Worm (Caenorhabditis elegans): ENCODE results near the gene Y38F1A.8.

ce11 chrII:12997413-12997812 is 3.2 kb downstream of the Y38F1A.8 start, which contains the start of gene Y38F1A.7:
- TF ChIP-seq cebp-2 (GFP tag; IDR thresholded peaks at IDR 0.05), result no peak
- no peak for TF ChIP-seq sea-2 (GFP tag; IDR thresholded peaks at IDR 0.05)
- no peak for TF ChIP-seq nhr-90 (tag; optimal IDR thresholded peaks at IDR 0.05)
- TF ChIP-seq hrde-1 (tag; optimal IDR thresholded peaks at IDR 0.05; ENCODE audit: borderline replicate concordance), result no peak
- TF ChIP-seq hlh-12 (tag; optimal IDR thresholded peaks at IDR 0.05), result no peak
- no peak for TF ChIP-seq nfya-1 (tag; optimal IDR thresholded peaks at IDR 0.05; ENCODE audit: borderline replicate concordance, insufficient read depth)
- no peak for TF ChIP-seq hsf-1 (GFP tag; IDR thresholded peaks at IDR 0.05)
- no peak for TF ChIP-seq ztf-28 (GFP tag; IDR thresholded peaks at IDR 0.05)
- TF ChIP-seq snpc-1.3 (tag; optimal IDR thresholded peaks at IDR 0.05; ENCODE audit: insufficient read depth), result no peak

Measured in whole organism, young adult.